Worm (Caenorhabditis elegans) whole organism, L1 larva: ENCODE data around the gene T22F3.11.
"Not testable (repeated sequence)": the region's sequence is repeated elsewhere in the genome, so short reads cannot be mapped to it uniquely, and the experiment has no call there.

Experiments
- F16B12.6 ChIP-seq: fragments of 150-350 bp; optimal IDR thresholded peaks from 2 replicates; lab custom pipeline; 2014; ENCODE audit warnings: missing biosample characterization, missing genetic modification characterization
- alr-1 ChIP-seq: fragments of 200-800 bp; sonication (Bioruptor generic); optimal IDR thresholded peaks from 2 replicates; lab custom pipeline; 2018; ENCODE audit warnings: borderline replicate concordance, mild to moderate bottlenecking, missing genetic modification characterization, missing compliant biosample characterization
- ceh-82 ChIP-seq, 3 experiments: fragments of 150-350 bp in 1 of 3; sonication (generic microtip) in 2 of 3; optimal IDR thresholded peaks; 2 replicates each; lab custom pipeline; 2014 to 2017; ENCODE audit warnings: missing biosample characterization in 3 of 3, missing genetic modification characterization in 3 of 3
- ceh-90 ChIP-seq: sonication (generic microtip); optimal IDR thresholded peaks from 2 replicates; lab custom pipeline; 2016; ENCODE audit warnings: missing genetic modification characterization, missing compliant biosample characterization
- dpl-1 ChIP-seq, 3 experiments: fragments of 150-350 bp in 2 of 3; sonication (generic microtip) in 1 of 3; optimal IDR thresholded peaks; 2 replicates each; lab custom pipeline; 2014 to 2017; ENCODE audit warnings: missing biosample characterization in 3 of 3, missing genetic modification characterization in 3 of 3, missing genetic modification reagents in 3 of 3
- dsc-1 ChIP-seq: sonication (generic microtip); optimal IDR thresholded peaks from 2 replicates; lab custom pipeline; 2016; ENCODE audit warnings: mild to moderate bottlenecking, missing genetic modification characterization, missing compliant biosample characterization
- efl-1 ChIP-seq, 4 experiments: fragments of 150-350 bp; optimal IDR thresholded peaks in 3 of 4; peaks in 1 of 4; 1 replicate in 1 of 4; 2 replicates in 3 of 4; lab custom pipeline; 2014; ENCODE audit warnings: missing biosample characterization in 2 of 4, missing genetic modification characterization in 2 of 4, missing genetic modification reagents in 2 of 4
- egl-13 ChIP-seq: sonication (generic microtip); optimal IDR thresholded peaks from 2 replicates; lab custom pipeline; 2016; ENCODE audit warnings: missing genotype, missing genetic modification reagents, missing genetic modification characterization, missing compliant biosample characterization
- elt-2 ChIP-seq: sonication (generic microtip); optimal IDR thresholded peaks from 2 replicates; lab custom pipeline; 2016; ENCODE audit warnings: missing genetic modification characterization, mild to moderate bottlenecking, inconsistent platforms, missing compliant biosample characterization, missing genetic modification reagents
- fkh-8 ChIP-seq: sonication (generic microtip); optimal IDR thresholded peaks from 2 replicates; lab custom pipeline; 2016; ENCODE audit warnings: mild to moderate bottlenecking, missing genetic modification characterization, missing compliant biosample characterization
- fos-1 ChIP-seq: fragments of 150-350 bp; optimal IDR thresholded peaks from 2 replicates; lab custom pipeline; 2014; ENCODE audit warnings: missing biosample characterization, missing genetic modification characterization
- grh-1 ChIP-seq: fragments of 200-800 bp; sonication (Bioruptor generic); IDR thresholded peaks from 2 replicates; pipeline ENCODE4 v1.3.6; 2022; ENCODE audit warnings: missing genetic modification reagents, missing genetic modification characterization, missing compliant biosample characterization
- hpl-2 ChIP-seq: fragments of 150-350 bp; optimal IDR thresholded peaks from 2 replicates; lab custom pipeline; 2014; ENCODE audit warnings: missing biosample characterization, missing genetic modification reagents, missing genetic modification characterization
- jun-1 ChIP-seq: fragments of 150-350 bp; optimal IDR thresholded peaks from 2 replicates; lab custom pipeline; 2014; ENCODE audit warnings: missing biosample characterization, missing genetic modification reagents, missing genetic modification characterization
- lin-14 ChIP-seq: fragments of 200-800 bp; sonication (Bioruptor generic); optimal IDR thresholded peaks from 2 replicates; lab custom pipeline; 2018; ENCODE audit warnings: mild to moderate bottlenecking, missing genetic modification characterization, moderate library complexity, missing compliant biosample characterization
- lin-15B ChIP-seq: fragments of 150-350 bp; sonication (generic microtip); optimal IDR thresholded peaks from 3 replicates; lab custom pipeline; 2014; ENCODE audit warnings: missing biosample characterization, missing genetic modification characterization
- lin-35 ChIP-seq, 2 experiments: fragments of 150-350 bp; optimal IDR thresholded peaks; 2 replicates each; lab custom pipeline; 2014; ENCODE audit warnings: missing biosample characterization in 2 of 2, missing genetic modification characterization in 2 of 2, missing genetic modification reagents in 2 of 2
- lsy-2 ChIP-seq, 2 experiments: fragments of 150-350 bp; optimal IDR thresholded peaks; 2 replicates each; lab custom pipeline; 2014; ENCODE audit warnings: missing biosample characterization in 2 of 2, missing genetic modification characterization in 2 of 2
- mab-9 ChIP-seq: fragments of 200-800 bp; sonication (Bioruptor generic); IDR thresholded peaks from 2 replicates; pipeline ENCODE4 v1.3.6; 2022; ENCODE audit warnings: missing genetic modification reagents, missing genetic modification characterization, missing compliant biosample characterization
- mep-1 ChIP-seq: fragments of 150-350 bp; optimal IDR thresholded peaks from 2 replicates; lab custom pipeline; 2014; ENCODE audit warnings: missing biosample characterization, missing genetic modification characterization
- nhr-11 ChIP-seq: fragments of 150-350 bp; optimal IDR thresholded peaks from 2 replicates; lab custom pipeline; 2014; ENCODE audit warnings: missing biosample characterization, missing genetic modification characterization
- nhr-20 ChIP-seq: sonication (generic microtip); optimal IDR thresholded peaks from 2 replicates; lab custom pipeline; 2016; ENCODE audit warnings: mild to moderate bottlenecking, missing genetic modification characterization, missing compliant biosample characterization
- nhr-47 ChIP-seq: sonication (generic microtip); optimal IDR thresholded peaks from 2 replicates; lab custom pipeline; 2016; ENCODE audit warnings: mild to moderate bottlenecking, missing genetic modification characterization, moderate library complexity, missing compliant biosample characterization
- nhr-71 ChIP-seq: sonication (generic microtip); optimal IDR thresholded peaks from 2 replicates; lab custom pipeline; 2016; ENCODE audit warnings: mild to moderate bottlenecking, missing genetic modification characterization, moderate library complexity, missing compliant biosample characterization
- nhr-76 ChIP-seq: sonication (generic microtip); optimal IDR thresholded peaks from 2 replicates; lab custom pipeline; 2017; ENCODE audit warnings: missing biosample characterization, missing genetic modification characterization
- nhr-77 ChIP-seq: fragments of 150-350 bp; optimal IDR thresholded peaks from 2 replicates; lab custom pipeline; 2014; ENCODE audit warnings: missing biosample characterization, missing genetic modification characterization
- rnt-1 ChIP-seq: sonication (generic microtip); optimal IDR thresholded peaks from 2 replicates; lab custom pipeline; 2016; ENCODE audit warnings: mild to moderate bottlenecking, missing genetic modification characterization, moderate library complexity, missing compliant biosample characterization
- snpc-4 ChIP-seq: fragments of 150-350 bp; optimal IDR thresholded peaks from 2 replicates; lab custom pipeline; 2014; ENCODE audit warnings: missing biosample characterization, missing genetic modification characterization
- sup-37 ChIP-seq: fragments of 200-800 bp; sonication (Bioruptor generic); optimal IDR thresholded peaks from 2 replicates; lab custom pipeline; 2018; ENCODE audit warnings: mild to moderate bottlenecking, missing genetic modification characterization, missing compliant biosample characterization
- tbx-2 ChIP-seq: sonication (generic microtip); optimal IDR thresholded peaks from 2 replicates; lab custom pipeline; 2016; ENCODE audit warnings: missing genetic modification characterization, missing compliant biosample characterization
- vab-15 ChIP-seq: sonication (generic microtip); optimal IDR thresholded peaks from 2 replicates; lab custom pipeline; 2017; ENCODE audit warnings: missing genotype, mild to moderate bottlenecking, missing genetic modification characterization, missing compliant biosample characterization
- xbp-1 ChIP-seq: sonication (generic microtip); optimal IDR thresholded peaks from 2 replicates; lab custom pipeline; 2016; ENCODE audit warnings: missing genetic modification characterization, missing compliant biosample characterization
- zip-4 ChIP-seq: fragments of 200-800 bp; sonication (Bioruptor generic); optimal IDR thresholded peaks from 2 replicates; lab custom pipeline; 2018; ENCODE audit warnings: mild to moderate bottlenecking, missing genetic modification characterization, moderate library complexity, missing compliant biosample characterization

The T22F3.11 gene

ce11 chrV:3579248-3579647, 35.1 kb downstream of the T22F3.11 start:
- TF ChIP-seq lin-15B (no peak), snpc-4 (no peak), fos-1 (tag; lab: Kevin White, UChicago) (no peak), nhr-20 (tag; lab: Kevin White, UChicago) (no peak), alr-1 (no peak), lin-14 (GFP tag; lab: Kevin White, UChicago) (peak; percentile 29), dsc-1 (tag; lab: Kevin White, UChicago) (peak; percentile 6), nhr-77 (tag; lab: Kevin White, UChicago) (no peak), ceh-82 (tag; optimal IDR thresholded peaks at IDR 0.05; lab: Kevin White, UChicago) (no peak), fkh-8 (tag; lab: Kevin White, UChicago) (peak; percentile 27), efl-1 (optimal IDR thresholded peaks at IDR 0.05; lab: Kevin White, UChicago) (no peak), efl-1 (GFP tag; optimal IDR thresholded peaks at IDR 0.05 in 1 of 2; lab: Kevin White, UChicago) (peak in 1 of 2 experiments; percentile 88), nhr-11 (tag; lab: Kevin White, UChicago) (no peak), nhr-47 (tag; lab: Kevin White, UChicago) (no peak), lin-35 (GFP tag; optimal IDR thresholded peaks at IDR 0.05; lab: Kevin White, UChicago) (no peak), egl-13 (tag; lab: Kevin White, UChicago) (no peak), elt-2 (no peak), dpl-1 (GFP tag; optimal IDR thresholded peaks at IDR 0.05; lab: Kevin White, UChicago) (peak in 1 of 3 experiments; percentile 11), mep-1 (tag; lab: Kevin White, UChicago) (no peak), vab-15 (tag; lab: Kevin White, UChicago) (no peak), nhr-76 (no peak), jun-1 (tag; lab: Kevin White, UChicago) (no peak), sup-37 (GFP tag; lab: Kevin White, UChicago) (no peak), hpl-2 (GFP tag; lab: Kevin White, UChicago) (no peak)

ce11 chrV:3578813-3579212, 35.5 kb downstream of the T22F3.11 start, which contains the start of gene pygl-1:
Gene pygl-1 (plus strand): TSS chrV:3579023.
- TF ChIP-seq F16B12.6 (tag; lab: Kevin White, UChicago) (peak; percentile 32), hpl-2 (GFP tag; lab: Kevin White, UChicago) (no peak), tbx-2 (tag; lab: Kevin White, UChicago) (no peak), rnt-1 (no peak), lsy-2 (tag; optimal IDR thresholded peaks at IDR 0.05; lab: Kevin White, UChicago) (peak; percentile 64 to 92), nhr-71 (no peak), elt-2 (no peak), lin-35 (GFP tag; optimal IDR thresholded peaks at IDR 0.05; lab: Kevin White, UChicago) (peak; percentile 6 to 54), ceh-82 (tag; optimal IDR thresholded peaks at IDR 0.05; lab: Kevin White, UChicago) (no peak), sup-37 (GFP tag; lab: Kevin White, UChicago) (no peak), snpc-4 (no peak), dpl-1 (GFP tag; optimal IDR thresholded peaks at IDR 0.05; lab: Kevin White, UChicago) (peak in 2 of 3 experiments; percentile 24 to 70), efl-1 (optimal IDR thresholded peaks at IDR 0.05; lab: Kevin White, UChicago) (peak; percentile 46 to 73), efl-1 (GFP tag; optimal IDR thresholded peaks at IDR 0.05 in 1 of 2; lab: Kevin White, UChicago) (peak; percentile 64 to 90), mab-9 (GFP tag; lab: Robert Waterston, UW) (no peak), xbp-1 (tag; lab: Kevin White, UChicago) (no peak)

ce11 chrV:3575759-3576158, 38.6 kb downstream of the T22F3.11 start, which contains the start of gene grl-27:
Gene grl-27 (minus strand): TSS chrV:3575859.
- TF ChIP-seq dpl-1 (GFP tag; optimal IDR thresholded peaks at IDR 0.05; lab: Kevin White, UChicago) (no peak), zip-4 (GFP tag; lab: Kevin White, UChicago) (no peak), ceh-90 (tag; lab: Kevin White, UChicago) (no peak)
- TF ChIP-seq, all 84 proteins: peak for 0

- TF ChIP-seq nhr-20 (tag; lab: Kevin White, UChicago); alr-1; grh-1 (GFP tag; lab: Robert Waterston, UW): not testable (repeated sequence)
- TF ChIP-seq, all 84 proteins: peak for 0; not testable (repeated sequence) for 84
Observed at ce11 chrV:3572408-3572807, 41.9 kb downstream of the T22F3.11 start, which contains the start of gene F40C5.1. Gene F40C5.1 (plus strand): TSS chrV:3572708.
